Worm (Caenorhabditis elegans) whole organism, L4 larva: ENCODE data around the gene glrx-21.
A peak's percentile ranks its signal among the peaks of the same experiment; 100 is the strongest.

Experiments
- D1046.2 ChIP-seq: fragments of 200-800 bp; sonication (Bioruptor generic); IDR thresholded peaks from 2 replicates; pipeline ENCODE4 v1.3.6; 2022; ENCODE audit warnings: missing genetic modification characterization, missing compliant biosample characterization
- F10B5.3 ChIP-seq: sonication (generic microtip); optimal IDR thresholded peaks from 2 replicates; lab custom pipeline; 2016; ENCODE audit warnings: mild to moderate bottlenecking, missing genetic modification characterization, missing compliant biosample characterization
- F37D6.2 ChIP-seq: sonication (generic microtip); optimal IDR thresholded peaks from 2 replicates; lab custom pipeline; 2016; ENCODE audit warnings: mild to moderate bottlenecking, missing genetic modification characterization, missing compliant biosample characterization
- Y48G9A.11 ChIP-seq: fragments of 200-800 bp; sonication (Bioruptor generic); IDR thresholded peaks from 2 replicates; pipeline ENCODE4 v1.3.6; 2022; ENCODE audit warnings: missing genetic modification reagents, missing genetic modification characterization, missing compliant biosample characterization
- Y5F2A.4 ChIP-seq: fragments of 200-800 bp; sonication (Bioruptor generic); optimal IDR thresholded peaks from 2 replicates; lab custom pipeline; 2018; ENCODE audit warnings: mild to moderate bottlenecking, missing genetic modification characterization, missing compliant biosample characterization
- ZK546.5 ChIP-seq, 2 experiments: sonication (generic microtip); optimal IDR thresholded peaks; 2 replicates each; lab custom pipeline; 2017; ENCODE audit warnings: missing biosample characterization in 2 of 2, missing genetic modification characterization in 2 of 2
- arid-1 ChIP-seq: fragments of 200-800 bp; sonication (Bioruptor generic); conservative IDR thresholded peaks from 2 replicates; pipeline ENCODE4 v1.3.6; 2022; ENCODE audit warnings: missing genetic modification reagents, missing genetic modification characterization, missing compliant biosample characterization
- ceh-20 ChIP-seq: fragments of 200-800 bp; sonication (Bioruptor generic); IDR thresholded peaks from 2 replicates; pipeline ENCODE4 v1.3.6; 2022; ENCODE audit warnings: missing genetic modification reagents, missing genetic modification characterization, missing compliant biosample characterization
- ceh-32 ChIP-seq: sonication (generic microtip); optimal IDR thresholded peaks from 2 replicates; lab custom pipeline; 2016; ENCODE audit warnings: mild to moderate bottlenecking, missing genetic modification characterization, missing compliant biosample characterization; ENCODE audit not compliant: poor library complexity
- ceh-62 ChIP-seq: sonication (generic microtip); optimal IDR thresholded peaks from 2 replicates; lab custom pipeline; 2017; ENCODE audit warnings: missing biosample characterization, missing genetic modification characterization
- ceh-82 ChIP-seq: sonication (generic microtip); optimal IDR thresholded peaks from 2 replicates; lab custom pipeline; 2017; ENCODE audit warnings: missing biosample characterization, missing genetic modification characterization
- cey-2 ChIP-seq: sonication (generic microtip); optimal IDR thresholded peaks from 3 replicates; lab custom pipeline; 2017; ENCODE audit warnings: missing genetic modification characterization, mild to moderate bottlenecking, missing compliant biosample characterization, antibody characterized with exemption, borderline replicate concordance; ENCODE audit not compliant: insufficient read depth
- ctbp-1 ChIP-seq: fragments of 200-800 bp; sonication (Bioruptor generic); IDR thresholded peaks from 2 replicates; pipeline ENCODE4 v1.3.6; 2022; ENCODE audit warnings: missing genetic modification reagents, missing genetic modification characterization, missing compliant biosample characterization
- daf-12 ChIP-seq: fragments of 150-350 bp; optimal IDR thresholded peaks from 2 replicates; lab custom pipeline; 2014; ENCODE audit warnings: missing biosample characterization, missing genetic modification reagents, missing genetic modification characterization
- daf-16 ChIP-seq, 3 experiments: sonication (generic microtip); optimal IDR thresholded peaks; 2 replicates each; lab custom pipeline; 2016 to 2017; ENCODE audit warnings: missing genetic modification characterization in 3 of 3, missing genetic modification reagents in 3 of 3, mild to moderate bottlenecking in 2 of 3, missing compliant biosample characterization in 2 of 3, missing biosample characterization in 1 of 3, moderate library complexity in 1 of 3
- daf-19 ChIP-seq: fragments of 200-800 bp; sonication (Bioruptor generic); conservative IDR thresholded peaks from 2 replicates; pipeline ENCODE4 v1.3.6; 2022; ENCODE audit warnings: missing genetic modification characterization, missing compliant biosample characterization
- daf-8 ChIP-seq: fragments of 200-800 bp; sonication (Bioruptor generic); IDR thresholded peaks from 2 replicates; pipeline ENCODE4 v1.3.6; 2022; ENCODE audit warnings: missing genetic modification characterization, missing compliant biosample characterization
- dmd-6 ChIP-seq: fragments of 200-800 bp; sonication (Bioruptor generic); IDR thresholded peaks from 2 replicates; pipeline ENCODE4 v1.3.6; 2022; ENCODE audit warnings: missing genetic modification reagents, missing genetic modification characterization, missing compliant biosample characterization
- dmd-9 ChIP-seq: fragments of 200-800 bp; sonication (Bioruptor generic); IDR thresholded peaks from 2 replicates; pipeline ENCODE4 v1.3.6; 2022; ENCODE audit warnings: missing genetic modification reagents, missing genetic modification characterization, missing compliant biosample characterization
- duxl-1 ChIP-seq: sonication (generic microtip); optimal IDR thresholded peaks from 2 replicates; lab custom pipeline; 2016; ENCODE audit warnings: mild to moderate bottlenecking, missing genetic modification characterization, moderate library complexity, missing compliant biosample characterization; ENCODE audit not compliant: poor library complexity
- fkh-10 ChIP-seq: fragments of 150-350 bp; optimal IDR thresholded peaks from 2 replicates; lab custom pipeline; 2014; ENCODE audit warnings: missing biosample characterization, missing genetic modification reagents, missing genetic modification characterization
- gei-8 ChIP-seq: fragments of 200-800 bp; sonication (Bioruptor generic); optimal IDR thresholded peaks from 2 replicates; lab custom pipeline; 2018; ENCODE audit warnings: mild to moderate bottlenecking, missing genetic modification characterization, missing compliant biosample characterization
- hlh-11 ChIP-seq: fragments of 200-800 bp; sonication (Bioruptor generic); optimal IDR thresholded peaks from 2 replicates; lab custom pipeline; 2018; ENCODE audit warnings: mild to moderate bottlenecking, missing genetic modification characterization, missing compliant biosample characterization
- hlh-30 ChIP-seq: sonication (generic microtip); optimal IDR thresholded peaks from 2 replicates; lab custom pipeline; 2017; ENCODE audit warnings: antibody characterized with exemption, mild to moderate bottlenecking, missing genetic modification characterization, missing compliant biosample characterization; ENCODE audit not compliant: insufficient read depth
- lim-7 ChIP-seq: fragments of 200-800 bp; sonication (Bioruptor generic); IDR thresholded peaks from 2 replicates; pipeline ENCODE4 v1.3.6; 2022; ENCODE audit warnings: missing genetic modification characterization, missing compliant biosample characterization
- lin-1 ChIP-seq: fragments of 200-800 bp; sonication (Bioruptor generic); IDR thresholded peaks from 2 replicates; pipeline ENCODE4 v1.3.6; 2022; ENCODE audit warnings: missing genetic modification reagents, missing genetic modification characterization, missing compliant biosample characterization
- lin-13 ChIP-seq: fragments of 150-350 bp; optimal IDR thresholded peaks from 2 replicates; lab custom pipeline; 2014; ENCODE audit warnings: missing biosample characterization, missing genetic modification reagents, missing genetic modification characterization
- lin-15B ChIP-seq: fragments of 150-350 bp; sonication (generic microtip); optimal IDR thresholded peaks from 3 replicates; lab custom pipeline; 2014; ENCODE audit warnings: missing biosample characterization, missing genetic modification characterization
- lin-29 ChIP-seq: fragments of 200-800 bp; sonication (Bioruptor generic); IDR thresholded peaks from 2 replicates; pipeline ENCODE4 v1.3.6; 2022; ENCODE audit warnings: missing genetic modification reagents, missing genetic modification characterization, missing compliant biosample characterization
- lin-38 ChIP-seq: fragments of 200-800 bp; sonication (Bioruptor generic); IDR thresholded peaks from 2 replicates; pipeline ENCODE4 v1.3.6; 2022; ENCODE audit warnings: missing genetic modification reagents, missing genetic modification characterization, missing compliant biosample characterization
- lin-39 ChIP-seq: fragments of 150-350 bp; optimal IDR thresholded peaks from 2 replicates; lab custom pipeline; 2014; ENCODE audit warnings: missing biosample characterization, missing genetic modification reagents, missing genetic modification characterization
- lir-3 ChIP-seq: sonication (generic microtip); optimal IDR thresholded peaks from 2 replicates; lab custom pipeline; 2016; ENCODE audit warnings: mild to moderate bottlenecking, missing genetic modification characterization, missing compliant biosample characterization
- mdt-29 ChIP-seq: fragments of 200-800 bp; sonication (Bioruptor generic); IDR thresholded peaks from 2 replicates; pipeline ENCODE4 v1.3.6; 2022; ENCODE audit warnings: missing genetic modification reagents, missing genetic modification characterization, missing compliant biosample characterization
- mxl-2 ChIP-seq: fragments of 200-800 bp; sonication (Bioruptor generic); conservative IDR thresholded peaks from 2 replicates; pipeline ENCODE4 v1.3.6; 2022; ENCODE audit warnings: missing genetic modification reagents, missing genetic modification characterization, missing compliant biosample characterization
- nhr-10 ChIP-seq: fragments of 150-350 bp; optimal IDR thresholded peaks from 2 replicates; lab custom pipeline; 2014; ENCODE audit warnings: missing biosample characterization, missing genetic modification characterization
- nhr-102 ChIP-seq: sonication (generic microtip); optimal IDR thresholded peaks from 2 replicates; lab custom pipeline; 2016; ENCODE audit warnings: mild to moderate bottlenecking, missing genetic modification characterization, moderate library complexity, missing compliant biosample characterization
- nhr-11 ChIP-seq: fragments of 150-350 bp; optimal IDR thresholded peaks from 2 replicates; lab custom pipeline; 2014; ENCODE audit warnings: missing biosample characterization, missing genetic modification characterization
- nhr-111 ChIP-seq: fragments of 200-800 bp; sonication (Bioruptor generic); optimal IDR thresholded peaks from 2 replicates; lab custom pipeline; 2018; ENCODE audit warnings: mild to moderate bottlenecking, missing genetic modification characterization, missing compliant biosample characterization
- nhr-25 ChIP-seq: sonication (generic microtip); optimal IDR thresholded peaks from 2 replicates; lab custom pipeline; 2017; ENCODE audit warnings: missing genetic modification characterization, mild to moderate bottlenecking, missing compliant biosample characterization, antibody characterized with exemption, moderate library complexity, borderline replicate concordance; ENCODE audit not compliant: insufficient read depth
- nhr-28 ChIP-seq: fragments of 150-350 bp; optimal IDR thresholded peaks from 2 replicates; lab custom pipeline; 2014; ENCODE audit warnings: missing biosample characterization, missing genetic modification characterization
- nhr-6 ChIP-seq: fragments of 150-350 bp; optimal IDR thresholded peaks from 2 replicates; lab custom pipeline; 2014; ENCODE audit warnings: missing biosample characterization, missing genetic modification characterization
- pha-4 ChIP-seq, 2 experiments: fragments of 150-350 bp in 1 of 2; fragments of 200-800 bp in 1 of 2; sonication (Bioruptor generic) in 1 of 2; IDR thresholded peaks in 1 of 2; optimal IDR thresholded peaks in 1 of 2; 2 replicates each; pipeline versions ENCODE4 v1.3.6 to Lab custom; 2014 to 2022; ENCODE audit warnings: missing genetic modification characterization in 2 of 2, missing genetic modification reagents in 2 of 2, missing biosample characterization in 1 of 2, missing compliant biosample characterization in 1 of 2
- spr-1 ChIP-seq: sonication (generic microtip); optimal IDR thresholded peaks from 2 replicates; lab custom pipeline; 2016; ENCODE audit warnings: mild to moderate bottlenecking, missing genetic modification characterization, missing compliant biosample characterization
- tra-1 ChIP-seq: fragments of 200-800 bp; sonication (Bioruptor generic); IDR thresholded peaks from 2 replicates; pipeline ENCODE4 v1.3.6; 2022; ENCODE audit warnings: missing genetic modification reagents, missing genetic modification characterization, missing compliant biosample characterization
- unc-130 ChIP-seq: sonication (generic microtip); optimal IDR thresholded peaks from 2 replicates; lab custom pipeline; 2016; ENCODE audit warnings: missing genetic modification reagents, missing genetic modification characterization, missing compliant biosample characterization
- unc-62 ChIP-seq, 3 experiments: fragments of 150-350 bp in 1 of 3; sonication (generic microtip); optimal IDR thresholded peaks in 2 of 3; peaks in 1 of 3; 1 replicate in 1 of 3; 2 replicates in 2 of 3; lab custom pipeline; 2014 to 2017; ENCODE audit warnings: missing biosample characterization in 3 of 3, missing genetic modification characterization in 3 of 3, missing genetic modification reagents in 3 of 3, missing genotype in 1 of 3
- zfp-2 ChIP-seq: sonication (generic microtip); optimal IDR thresholded peaks from 2 replicates; lab custom pipeline; 2016; ENCODE audit warnings: mild to moderate bottlenecking, missing genetic modification characterization, missing compliant biosample characterization
- zfp-3 ChIP-seq: fragments of 200-800 bp; sonication (Bioruptor generic); conservative IDR thresholded peaks from 2 replicates; pipeline ENCODE4 v1.3.6; 2022; ENCODE audit warnings: missing genetic modification reagents, missing genetic modification characterization, missing compliant biosample characterization
- ztf-7 ChIP-seq: fragments of 150-350 bp; optimal IDR thresholded peaks from 2 replicates; lab custom pipeline; 2014; ENCODE audit warnings: missing biosample characterization, missing genetic modification characterization

glrx-21 gene

ce11 chrIII:5308278-5308677 lies 37.6 kb downstream of the glrx-21 start, which contains the start of gene mog-3 (continued):
- TF ChIP-seq lin-13 (no peak), tra-1 (GFP tag; lab: Robert Waterston, UW) (no peak), zfp-2 (tag; lab: Kevin White, UChicago) (no peak), arid-1 (no peak), lin-38 (GFP tag; lab: Robert Waterston, UW) (peak; percentile 65), nhr-111 (no peak), ZK546.5 (tag; optimal IDR thresholded peaks at IDR 0.05; lab: Kevin White, UChicago) (no peak), lin-39 (tag; lab: Kevin White, UChicago) (no peak), hlh-30 (tag; lab: Kevin White, UChicago) (peak; percentile 52), daf-12 (no peak), ceh-62 (tag; lab: Kevin White, UChicago) (no peak), nhr-10 (tag; lab: Kevin White, UChicago) (no peak), ceh-82 (no peak), daf-19 (GFP tag; lab: Robert Waterston, UW) (no peak), cey-2 (no peak), spr-1 (no peak), nhr-28 (tag; lab: Kevin White, UChicago) (no peak), lin-1 (GFP tag; lab: Robert Waterston, UW) (no peak), dmd-9 (GFP tag; lab: Robert Waterston, UW) (0 out of 2 replicates have a peak, but pooled peaks have one; percentile 53), F10B5.3 (tag; lab: Kevin White, UChicago) (no peak), lir-3 (tag; lab: Kevin White, UChicago) (no peak), nhr-25 (tag; lab: Kevin White, UChicago) (no peak), nhr-102 (tag; lab: Kevin White, UChicago) (no peak), ceh-20 (no peak), duxl-1 (tag; lab: Kevin White, UChicago) (no peak), ceh-32 (tag; lab: Kevin White, UChicago) (no peak), mxl-2 (GFP tag; lab: Robert Waterston, UW) (no peak), lin-15B (tag; lab: Kevin White, UChicago) (no peak), daf-8 (GFP tag; lab: Robert Waterston, UW) (no peak), F37D6.2 (tag; lab: Kevin White, UChicago) (no peak), ctbp-1 (GFP tag; lab: Robert Waterston, UW) (no peak), lin-29 (GFP tag; lab: Robert Waterston, UW) (no peak), Y48G9A.11 (no peak), ztf-7 (tag; lab: Kevin White, UChicago) (no peak), nhr-6 (tag; lab: Kevin White, UChicago) (peak; percentile 37), hlh-11 (tag; lab: Kevin White, UChicago) (peak; percentile 16), unc-62 (GFP tag; optimal IDR thresholded peaks at IDR 0.05 in 1 of 2; lab: Kevin White, UChicago) (no peak), unc-62 (tag; optimal IDR thresholded peaks at IDR 0.05; lab: Kevin White, UChicago) (no peak), dmd-6 (GFP tag; lab: Robert Waterston, UW) (no peak), lim-7 (no peak), pha-4 (GFP tag; IDR thresholded peaks at IDR 0.05; lab: Robert Waterston, UW) (no peak), pha-4 (tag; optimal IDR thresholded peaks at IDR 0.05; lab: Kevin White, UChicago) (no peak), daf-16 (GFP tag; optimal IDR thresholded peaks at IDR 0.05; lab: Kevin White, UChicago) (no peak), daf-16 (tag; optimal IDR thresholded peaks at IDR 0.05; lab: Kevin White, UChicago) (peak; percentile 30), D1046.2 (GFP tag; lab: Robert Waterston, UW) (no peak), gei-8 (no peak), zfp-3 (GFP tag; lab: Robert Waterston, UW) (no peak), Y5F2A.4 (no peak), fkh-10 (peak; percentile 22), nhr-11 (tag; lab: Kevin White, UChicago) (no peak), mdt-29 (GFP tag; lab: Robert Waterston, UW) (0 out of 2 replicates have a peak, but pooled peaks have one; percentile 12), unc-130 (GFP tag; lab: Kevin White, UChicago) (peak; percentile 89)
